Fruit fly (Drosophila melanogaster): ENCODE results near the gene Dhc1.
A peak's percentile ranks its signal among the peaks of the same experiment; 100 is the strongest.

The Dhc1 gene

dm6 chr3R:9637361-9637760, 37.1 kb downstream of the Dhc1 start, which contains the start of gene Scm (continued):
- TF ChIP-seq Mrtf (GFP tag; IDR thresholded peaks at IDR 0.05): no peak
- TF ChIP-seq CG18764 (GFP tag; optimal IDR thresholded peaks at IDR 0.05): no peak
- TF ChIP-seq en (GFP tag; optimal IDR thresholded peaks at IDR 0.05): no peak
- TF ChIP-seq Atf-2 (GFP tag; optimal IDR thresholded peaks at IDR 0.05): no peak
- no peak for TF ChIP-seq shn (GFP tag; optimal IDR thresholded peaks at IDR 0.05)
- no peak for TF ChIP-seq tx (GFP tag; optimal IDR thresholded peaks at IDR 0.05)
- TF ChIP-seq CG3838 (GFP tag; optimal IDR thresholded peaks at IDR 0.05): no peak
- no peak for TF ChIP-seq tgo (GFP tag; IDR thresholded peaks at IDR 0.05)
- no peak for TF ChIP-seq CG30431 (GFP tag; optimal IDR thresholded peaks at IDR 0.05)
- no peak for TF ChIP-seq Jarid2 (GFP tag; optimal IDR thresholded peaks at IDR 0.05)
- TF ChIP-seq Antp (GFP tag; optimal IDR thresholded peaks at IDR 0.05): no peak
- TF ChIP-seq Ada2b (GFP tag; IDR thresholded peaks at IDR 0.05): no peak
- no peak for TF ChIP-seq pnt (GFP tag; optimal IDR thresholded peaks at IDR 0.05)
- TF ChIP-seq CG1647 (GFP tag; optimal IDR thresholded peaks at IDR 0.05): no peak
- TF ChIP-seq Gug (GFP tag; IDR thresholded peaks at IDR 0.05): no peak
- TF ChIP-seq CG5245 (GFP tag; optimal IDR thresholded peaks at IDR 0.05): no peak
- TF ChIP-seq CG10267 (tag; optimal IDR thresholded peaks at IDR 0.05): peak; percentile 60
- TF ChIP-seq pzg (GFP tag; optimal IDR thresholded peaks at IDR 0.05): peak; percentile 88
- TF ChIP-seq CG8924 (tag; optimal IDR thresholded peaks at IDR 0.05): peak; percentile 39
- no peak for TF ChIP-seq sd (tag; optimal IDR thresholded peaks at IDR 0.05)
- peak; percentile 47 for TF ChIP-seq CG2712 (tag; optimal IDR thresholded peaks at IDR 0.05)
- TF ChIP-seq Bgb (GFP tag; IDR thresholded peaks at IDR 0.05; ENCODE audit: partially characterized antibody): peak; percentile 95
- no peak for TF ChIP-seq CG32532 (GFP tag; IDR thresholded peaks at IDR 0.05)
- no peak for TF ChIP-seq pum (GFP tag; optimal IDR thresholded peaks at IDR 0.05)
- TF ChIP-seq yki (optimal IDR thresholded peaks at IDR 0.05): no peak
- peak; percentile 77 for TF ChIP-seq CG1603 (tag; optimal IDR thresholded peaks at IDR 0.05)
- TF ChIP-seq Oli (tag; optimal IDR thresholded peaks at IDR 0.05): no peak
- TF ChIP-seq D19A (tag; optimal IDR thresholded peaks at IDR 0.05): no peak
- no peak for TF ChIP-seq HLHmδ (GFP tag; optimal IDR thresholded peaks at IDR 0.05)
- peak; percentile 28 for TF ChIP-seq CG15601 (tag; optimal IDR thresholded peaks at IDR 0.05)
- no peak for TF ChIP-seq br (optimal IDR thresholded peaks at IDR 0.05)
- TF ChIP-seq bcd (GFP tag; optimal IDR thresholded peaks at IDR 0.05): no peak
- no peak for TF ChIP-seq gcm (GFP tag; optimal IDR thresholded peaks at IDR 0.05)
- no peak for TF ChIP-seq chm (GFP tag; IDR thresholded peaks at IDR 0.05)
- peak; percentile 59 for TF ChIP-seq Nf-YB (GFP tag; optimal IDR thresholded peaks at IDR 0.05)
- no peak for TF ChIP-seq CG10979 (tag; optimal IDR thresholded peaks at IDR 0.05)
- no peak for TF ChIP-seq CG8281 (tag; optimal IDR thresholded peaks at IDR 0.05)
- TF ChIP-seq croc (GFP tag; conservative IDR thresholded peaks at IDR 0.05): no peak
- no peak for TF ChIP-seq CG11085 (GFP tag; IDR thresholded peaks at IDR 0.05)
- TF ChIP-seq HLH4C (GFP tag; IDR thresholded peaks at IDR 0.05; ENCODE audit: partially characterized antibody): peak; percentile 87
- TF ChIP-seq eyg (GFP tag; optimal IDR thresholded peaks at IDR 0.05): no peak
- no peak for TF ChIP-seq gt (GFP tag; IDR thresholded peaks at IDR 0.05)
- no peak for TF ChIP-seq Poxn (GFP tag; IDR thresholded peaks at IDR 0.05)
- TF ChIP-seq slp2 (GFP tag; optimal IDR thresholded peaks at IDR 0.05): no peak
- TF ChIP-seq tup (GFP tag; optimal IDR thresholded peaks at IDR 0.05): no peak
- TF ChIP-seq sug (tag; optimal IDR thresholded peaks at IDR 0.05): peak; percentile 26
- no peak for TF ChIP-seq Usf (GFP tag; optimal IDR thresholded peaks at IDR 0.05)
- no peak for TF ChIP-seq disco-r (GFP tag; optimal IDR thresholded peaks at IDR 0.05)
- TF ChIP-seq CG18619 (GFP tag; optimal IDR thresholded peaks at IDR 0.05): no peak
- peak; percentile 63 for TF ChIP-seq Nf-YC (tag; optimal IDR thresholded peaks at IDR 0.05)
- peak; percentile 24; the same call in 1 of the 2 replicates for TF ChIP-seq Rfx (GFP tag; IDR thresholded peaks at IDR 0.05)
- no peak for TF ChIP-seq CG3847 (GFP tag; IDR thresholded peaks at IDR 0.05)
- TF ChIP-seq CG9437 (GFP tag; optimal IDR thresholded peaks at IDR 0.05): peak; percentile 91
